Fruit fly (Drosophila melanogaster) whole organism, embryonic: ENCODE measurements around the gene Syx8.

Source experiments
- Aef1 ChIP-seq: fragments of 200-800 bp; sonication (Bioruptor generic); IDR thresholded peaks from 3 replicates; pipeline ENCODE4 v1.3.6; 2022; ENCODE audit warnings: missing biosample characterization, missing genetic modification characterization
- CG10431 ChIP-seq: fragments of 200-800 bp; sonication (Bioruptor generic); optimal IDR thresholded peaks from 3 replicates; lab custom pipeline; 2018; ENCODE audit warnings: missing biosample characterization, mild to moderate bottlenecking, missing genetic modification characterization
- CG17186 ChIP-seq: fragments of 200-800 bp; sonication (Bioruptor generic); optimal IDR thresholded peaks from 3 replicates; lab custom pipeline; 2017; ENCODE audit warnings: missing biosample characterization, missing genetic modification reagents, missing genetic modification characterization
- Sin3A ChIP-seq: fragments of >200 bp; optimal IDR thresholded peaks from 2 replicates; lab custom pipeline; 2018
- stc ChIP-seq: fragments of 200-800 bp; sonication (Bioruptor generic); IDR thresholded peaks from 2 replicates; pipeline ENCODE4 v1.3.6; 2022; ENCODE audit warnings: missing biosample characterization, missing genetic modification characterization

dm6 chr3L:16544220-16544619, 42.6 kb downstream of the Syx8 start:
- TF ChIP-seq CG17186, result no peak
- no peak for TF ChIP-seq Aef1
- TF ChIP-seq Sin3A, result no peak
- no peak for TF ChIP-seq stc (GFP tag; lab: Robert Waterston, UW)
- TF ChIP-seq CG10431, result no peak
